Fruit fly (Drosophila melanogaster) whole organism, embryonic: Measurements from ENCODE around the gene CG45072.
A peak's percentile ranks its signal among the peaks of the same experiment; 100 is the strongest.

ENCODE experiments used
- BEAF-32 ChIP-seq: fragments of 200-800 bp; sonication (Bioruptor generic); optimal IDR thresholded peaks from 3 replicates; lab custom pipeline; 2017; ENCODE audit warnings: missing biosample characterization, missing genetic modification characterization, mild to moderate bottlenecking, moderate library complexity, missing genetic modification reagents
- CG10147 ChIP-seq: fragments of 200-800 bp; sonication (Bioruptor generic); optimal IDR thresholded peaks from 2 replicates; lab custom pipeline; 2019; ENCODE audit warnings: missing biosample characterization, mild to moderate bottlenecking, missing genetic modification characterization, moderate library complexity
- CG10274 ChIP-seq: fragments of 200-800 bp; sonication (Bioruptor generic); optimal IDR thresholded peaks from 3 replicates; lab custom pipeline; 2017; ENCODE audit warnings: missing biosample characterization, mild to moderate bottlenecking, missing genetic modification characterization
- CG12391 ChIP-seq: fragments of 200-800 bp; sonication (Bioruptor generic); optimal IDR thresholded peaks from 3 replicates; lab custom pipeline; 2018; ENCODE audit warnings: missing biosample characterization, mild to moderate bottlenecking, missing genetic modification characterization, moderate library complexity
- CG13775 ChIP-seq: fragments of 200-800 bp; sonication (Bioruptor generic); optimal IDR thresholded peaks from 3 replicates; lab custom pipeline; 2017; ENCODE audit warnings: missing biosample characterization, mild to moderate bottlenecking, missing genetic modification characterization
- CG14710 ChIP-seq: fragments of 200-800 bp; sonication (Bioruptor generic); optimal IDR thresholded peaks from 3 replicates; lab custom pipeline; 2019; ENCODE audit warnings: missing biosample characterization, mild to moderate bottlenecking, missing genetic modification characterization, moderate library complexity
- CG15073 ChIP-seq: fragments of 200-800 bp; sonication (Bioruptor generic); optimal IDR thresholded peaks from 2 replicates; lab custom pipeline; 2016; ENCODE audit warnings: missing biosample characterization, missing genetic modification characterization
- CG16815 ChIP-seq: fragments of 200-800 bp; sonication (Bioruptor generic); optimal IDR thresholded peaks from 3 replicates; lab custom pipeline; 2017; ENCODE audit warnings: missing biosample characterization, mild to moderate bottlenecking, missing genetic modification characterization
- CG18011 ChIP-seq: fragments of 200-800 bp; sonication (Bioruptor generic); optimal IDR thresholded peaks from 2 replicates; lab custom pipeline; 2017; ENCODE audit warnings: missing biosample characterization, missing genetic modification characterization, mild to moderate bottlenecking, moderate library complexity, missing genotype
- CG31224 ChIP-seq: fragments of 200-800 bp; sonication (Bioruptor generic); IDR thresholded peaks from 2 replicates; pipeline ENCODE4 v1.3.6; 2022; ENCODE audit warnings: missing biosample characterization, missing genetic modification characterization
- CG3726 ChIP-seq: fragments of 200-800 bp; sonication (Bioruptor generic); IDR thresholded peaks from 3 replicates; pipeline ENCODE4, ENCODE4 v1.3.6; 2022; ENCODE audit warnings: missing biosample characterization, missing genetic modification characterization
- CG6175 ChIP-seq: fragments of 200-800 bp; sonication (Bioruptor generic); IDR thresholded peaks from 3 replicates; pipeline ENCODE4 v1.3.6; 2022; ENCODE audit warnings: missing biosample characterization, missing genetic modification characterization
- CG6683 ChIP-seq: fragments of 200-800 bp; sonication (Bioruptor generic); optimal IDR thresholded peaks from 2 replicates; lab custom pipeline; 2017; ENCODE audit warnings: missing biosample characterization, mild to moderate bottlenecking, missing genetic modification characterization, missing genetic modification reagents
- CG6689 ChIP-seq: fragments of 200-800 bp; sonication (Bioruptor generic); IDR thresholded peaks from 2 replicates; pipeline ENCODE4 v1.3.6; 2022; ENCODE audit warnings: missing biosample characterization, missing genetic modification characterization
- CG7839 ChIP-seq: fragments of 200-800 bp; sonication (Bioruptor generic); optimal IDR thresholded peaks from 3 replicates; lab custom pipeline; 2018; ENCODE audit warnings: missing biosample characterization, mild to moderate bottlenecking, missing genetic modification characterization, moderate library complexity
- CG9215 ChIP-seq: fragments of 200-800 bp; sonication (Bioruptor generic); IDR thresholded peaks from 2 replicates; pipeline ENCODE4 v1.3.6; 2022; ENCODE audit warnings: missing biosample characterization, missing genetic modification characterization
- CG9797 ChIP-seq: fragments of 200-800 bp; sonication (Bioruptor generic); optimal IDR thresholded peaks from 3 replicates; lab custom pipeline; 2018; ENCODE audit warnings: missing biosample characterization, mild to moderate bottlenecking, missing genetic modification characterization
- CG9932 ChIP-seq: fragments of 200-800 bp; sonication (Bioruptor generic); IDR thresholded peaks from 2 replicates; pipeline ENCODE4 v1.3.6; 2022; ENCODE audit warnings: missing biosample characterization, missing genetic modification characterization
- D19A ChIP-seq: fragments of 200-800 bp; optimal IDR thresholded peaks from 3 replicates; lab custom pipeline; 2019; ENCODE audit warnings: missing biosample characterization, mild to moderate bottlenecking, missing genetic modification characterization, moderate library complexity
- Dbx ChIP-seq: fragments of 200-800 bp; sonication (Bioruptor generic); IDR thresholded peaks from 3 replicates; pipeline ENCODE4 v1.3.6; 2022; ENCODE audit warnings: missing biosample characterization, missing genetic modification characterization
- Dref ChIP-seq: fragments of 200-800 bp; sonication (Bioruptor generic); IDR thresholded peaks from 2 replicates; pipeline ENCODE4 v1.3.6; 2022; ENCODE audit warnings: missing biosample characterization, missing genetic modification characterization
- Fer3 ChIP-seq: fragments of 200-800 bp; sonication (Bioruptor generic); optimal IDR thresholded peaks from 2 replicates; lab custom pipeline; 2018; ENCODE audit warnings: missing biosample characterization, mild to moderate bottlenecking, missing genetic modification characterization, moderate library complexity
- Hmr ChIP-seq: fragments of 200-800 bp; sonication (Bioruptor generic); optimal IDR thresholded peaks from 3 replicates; lab custom pipeline; 2017; ENCODE audit warnings: mild to moderate bottlenecking, missing biosample characterization, missing genetic modification reagents, missing genetic modification characterization
- Meics ChIP-seq: fragments of 200-800 bp; sonication (Bioruptor generic); optimal IDR thresholded peaks from 2 replicates; lab custom pipeline; 2017; ENCODE audit warnings: missing biosample characterization, mild to moderate bottlenecking, missing genetic modification characterization
- NC2β ChIP-seq: fragments of 200-800 bp; sonication (Bioruptor generic); optimal IDR thresholded peaks from 2 replicates; lab custom pipeline; 2016; ENCODE audit warnings: missing biosample characterization, missing genetic modification characterization
- Nf-YA ChIP-seq: fragments of 200-800 bp; sonication (Bioruptor generic); IDR thresholded peaks from 2 replicates; pipeline ENCODE4 v1.3.6; 2022; ENCODE audit warnings: missing biosample characterization, missing genetic modification characterization
- Ravus ChIP-seq: fragments of 200-800 bp; sonication (Bioruptor generic); IDR thresholded peaks from 2 replicates; pipeline ENCODE4 v1.3.6; 2022; ENCODE audit warnings: missing biosample characterization, missing genetic modification characterization
- Sox102F ChIP-seq: fragments of 200-800 bp; sonication (Bioruptor generic); optimal IDR thresholded peaks from 2 replicates; lab custom pipeline; 2018; ENCODE audit warnings: missing biosample characterization, mild to moderate bottlenecking, missing genetic modification characterization, moderate library complexity
- Trl ChIP-seq, 3 experiments: fragments of >200 bp in 2 of 3; fragments of 200-800 bp in 1 of 3; sonication (Bioruptor generic) in 1 of 3; optimal IDR thresholded peaks; 2 replicates in 1 of 3; 3 replicates in 2 of 3; lab custom pipeline; 2016 to 2017; ENCODE audit warnings: missing biosample characterization in 1 of 3, missing genetic modification characterization in 1 of 3
- Xrp1 ChIP-seq: fragments of 200-800 bp; sonication (Bioruptor generic); IDR thresholded peaks from 2 replicates; pipeline ENCODE4 v1.3.6; 2022; ENCODE audit warnings: missing biosample characterization, missing genetic modification characterization
- YL-1 ChIP-seq: fragments of 200-800 bp; sonication (Bioruptor generic); optimal IDR thresholded peaks from 3 replicates; lab custom pipeline; 2017; ENCODE audit warnings: missing biosample characterization, mild to moderate bottlenecking, missing genetic modification characterization
- ara ChIP-seq: fragments of 200-800 bp; sonication (Bioruptor generic); IDR thresholded peaks from 2 replicates; pipeline ENCODE4 v1.3.6; 2022; ENCODE audit warnings: missing biosample characterization, missing genetic modification characterization
- az2 ChIP-seq: fragments of 200-800 bp; sonication (Bioruptor generic); optimal IDR thresholded peaks from 3 replicates; lab custom pipeline; 2016; ENCODE audit warnings: missing biosample characterization, missing genetic modification characterization
- btn ChIP-seq: fragments of 200-800 bp; sonication (Bioruptor generic); optimal IDR thresholded peaks from 2 replicates; lab custom pipeline; 2016; ENCODE audit warnings: missing biosample characterization, missing genetic modification characterization
- croc ChIP-seq: fragments of 200-800 bp; sonication (Bioruptor generic); conservative IDR thresholded peaks from 3 replicates; pipeline ENCODE4 v1.3.6; 2022; ENCODE audit warnings: missing biosample characterization, missing genetic modification characterization
- cwo ChIP-seq: fragments of 200-800 bp; sonication (Bioruptor generic); optimal IDR thresholded peaks from 3 replicates; lab custom pipeline; 2017; ENCODE audit warnings: missing biosample characterization, missing genetic modification characterization, mild to moderate bottlenecking, moderate library complexity, missing genetic modification reagents
- gem ChIP-seq: fragments of 200-800 bp; sonication (Bioruptor generic); optimal IDR thresholded peaks from 2 replicates; lab custom pipeline; 2019; ENCODE audit warnings: missing biosample characterization, mild to moderate bottlenecking, missing genetic modification characterization, moderate library complexity
- grn ChIP-seq: fragments of 200-800 bp; sonication (Bioruptor generic); optimal IDR thresholded peaks from 3 replicates; lab custom pipeline; 2017; ENCODE audit warnings: missing biosample characterization, missing genetic modification characterization
- klu ChIP-seq: fragments of 200-800 bp; sonication (Bioruptor generic); IDR thresholded peaks from 2 replicates; pipeline ENCODE4 v1.3.6; 2022; ENCODE audit warnings: missing biosample characterization, missing genetic modification characterization
- kni ChIP-seq: fragments of 200-800 bp; sonication (Bioruptor generic); optimal IDR thresholded peaks from 3 replicates; lab custom pipeline; 2017; ENCODE audit warnings: mild to moderate bottlenecking, missing biosample characterization, missing genetic modification reagents, missing genetic modification characterization
- lilli ChIP-seq: fragments of 200-800 bp; sonication (Bioruptor generic); optimal IDR thresholded peaks from 3 replicates; lab custom pipeline; 2016; ENCODE audit warnings: missing biosample characterization, missing genetic modification characterization
- lmd ChIP-seq: fragments of 200-800 bp; sonication (Bioruptor generic); IDR thresholded peaks from 2 replicates; pipeline ENCODE4 v1.3.6; 2022; ENCODE audit warnings: missing biosample characterization, missing genetic modification characterization
- nerfin-1 ChIP-seq: fragments of 200-800 bp; sonication (Bioruptor generic); optimal IDR thresholded peaks from 3 replicates; lab custom pipeline; 2019; ENCODE audit warnings: missing biosample characterization, mild to moderate bottlenecking, missing genetic modification characterization, moderate library complexity
- nerfin-2 ChIP-seq: fragments of 200-800 bp; sonication (Bioruptor generic); IDR thresholded peaks from 2 replicates; pipeline ENCODE4 v1.3.6; 2022; ENCODE audit warnings: missing biosample characterization, missing genetic modification characterization; ENCODE audit not compliant: partially characterized antibody
- rib ChIP-seq: fragments of 200-800 bp; sonication (Bioruptor generic); IDR thresholded peaks from 2 replicates; pipeline ENCODE4 v1.3.6; 2022; ENCODE audit warnings: missing biosample characterization, missing genetic modification characterization
- shn ChIP-seq: fragments of 200-800 bp; sonication (Bioruptor generic); optimal IDR thresholded peaks from 3 replicates; lab custom pipeline; 2016; ENCODE audit warnings: missing biosample characterization, missing genetic modification characterization
- wor ChIP-seq: fragments of 200-800 bp; sonication (Bioruptor generic); IDR thresholded peaks from 2 replicates; pipeline ENCODE4 v1.3.6; 2022; ENCODE audit warnings: missing biosample characterization, missing genetic modification characterization
- yki ChIP-seq: fragments of >200 bp; optimal IDR thresholded peaks from 3 replicates; lab custom pipeline; 2018

CG45072 gene

dm6 chr3R:30170671-30171667 is 47.9 kb upstream of the CG45072 start, which contains the start of gene Rsod (continued):
- TF ChIP-seq CG12391 (tag; lab: Kevin White, UChicago) = peak; percentile 54
- peak; percentile 72 for TF ChIP-seq Sox102F (GFP tag; lab: Kevin White, UChicago)
- peak; percentile 26 for TF ChIP-seq CG13775 (GFP tag; lab: Kevin White, UChicago)
- no peak for TF ChIP-seq nerfin-2 (GFP tag; lab: Robert Waterston, UW)
- no peak for TF ChIP-seq Dref
- TF ChIP-seq CG6689 (GFP tag; lab: Robert Waterston, UW) = peak; percentile 79
- TF ChIP-seq NC2β (GFP tag; lab: Kevin White, UChicago) = no peak
- TF ChIP-seq croc = peak; percentile 35; the same call in 2 of the 3 replicates
- no peak for TF ChIP-seq rib (GFP tag; lab: Robert Waterston, UW)
- no peak for TF ChIP-seq klu (GFP tag; lab: Robert Waterston, UW)
- TF ChIP-seq Fer3 (tag; lab: Kevin White, UChicago) = peak; percentile 14
- peak in 1 of 2 experiments; percentile 8 for TF ChIP-seq Trl (optimal IDR thresholded peaks at IDR 0.05; lab: Kevin White, UChicago)
- TF ChIP-seq Trl (GFP tag; optimal IDR thresholded peaks at IDR 0.05; lab: Kevin White, UChicago) = no peak
- no peak for TF ChIP-seq YL-1 (GFP tag; lab: Kevin White, UChicago)
- peak; percentile 40 for TF ChIP-seq CG14710 (tag; lab: Kevin White, UChicago)
- peak; percentile 75 for TF ChIP-seq lmd
- peak; percentile 7 for TF ChIP-seq grn (GFP tag; lab: Kevin White, UChicago)
- no peak for TF ChIP-seq CG10274 (GFP tag; lab: Kevin White, UChicago)
- TF ChIP-seq az2 = peak; percentile 56
- TF ChIP-seq Meics (GFP tag; lab: Kevin White, UChicago) = peak; percentile 30
- no peak for TF ChIP-seq CG9797 (GFP tag; lab: Kevin White, UChicago)
- no peak for TF ChIP-seq shn
- TF ChIP-seq yki = no peak
- peak; percentile 28; the same call in 1 of the 2 replicates for TF ChIP-seq CG31224
- peak; percentile 74 for TF ChIP-seq gem
- peak; percentile 31 for TF ChIP-seq kni
- peak; percentile 28; the same call in 1 of the 2 replicates for TF ChIP-seq wor (GFP tag; lab: Robert Waterston, UW)
- peak; percentile 9 for TF ChIP-seq CG16815 (GFP tag; lab: Kevin White, UChicago)
- no peak; the same call in 1 of the 2 replicates for TF ChIP-seq CG9932 (GFP tag; lab: Robert Waterston, UW)
- no peak for TF ChIP-seq cwo (GFP tag; lab: Kevin White, UChicago)
- no peak for TF ChIP-seq Hmr (GFP tag; lab: Kevin White, UChicago)
- no peak for TF ChIP-seq CG9215 (GFP tag; lab: Robert Waterston, UW)
- no peak for TF ChIP-seq Dbx (GFP tag; lab: Robert Waterston, UW)
- TF ChIP-seq CG10147 (GFP tag; lab: Kevin White, UChicago) = no peak
- peak; percentile 87 for TF ChIP-seq Xrp1 (GFP tag; lab: Robert Waterston, UW)
- TF ChIP-seq CG3726 (GFP tag; lab: Robert Waterston, UW) = peak; percentile 64; the same call in 2 of the 3 replicates
- TF ChIP-seq D19A (tag; lab: Kevin White, UChicago) = peak; percentile 94
- TF ChIP-seq CG6175 = no peak
- TF ChIP-seq CG6683 (GFP tag; lab: Kevin White, UChicago) = no peak
- no peak for TF ChIP-seq CG18011 (GFP tag; lab: Kevin White, UChicago)
- peak; percentile 62 for TF ChIP-seq CG7839 (tag; lab: Kevin White, UChicago)
- no peak; the same call in 1 of the 2 replicates for TF ChIP-seq Ravus (GFP tag; lab: Robert Waterston, UW)
- TF ChIP-seq CG15073 = no peak
- peak; percentile 9 for TF ChIP-seq nerfin-1 (tag; lab: Kevin White, UChicago)
- TF ChIP-seq Nf-YA (GFP tag; lab: Robert Waterston, UW) = peak; percentile 27; the same call in 1 of the 2 replicates
- peak; percentile 32 for TF ChIP-seq lilli (GFP tag; lab: Kevin White, UChicago)
- TF ChIP-seq ara (GFP tag; lab: Robert Waterston, UW) = peak; percentile 76
- no peak for TF ChIP-seq BEAF-32 (GFP tag; lab: Kevin White, UChicago)
- TF ChIP-seq btn = no peak
